Worm (Caenorhabditis elegans) whole organism, mixed stage, embryonic: Measurements from ENCODE around the gene fbxa-4.

Experiments
- bed-3 ChIP-seq: fragments of 200-800 bp; sonication (Bioruptor generic); optimal IDR thresholded peaks from 3 replicates; lab custom pipeline; 2018; ENCODE audit warnings: mild to moderate bottlenecking, missing genetic modification characterization, moderate library complexity, missing compliant biosample characterization
- blmp-1 ChIP-seq: fragments of 150-350 bp; optimal IDR thresholded peaks from 2 replicates; lab custom pipeline; 2014; ENCODE audit warnings: missing biosample characterization, missing genetic modification characterization
- ceh-39 ChIP-seq: fragments of 150-350 bp; optimal IDR thresholded peaks from 2 replicates; lab custom pipeline; 2014; ENCODE audit warnings: missing biosample characterization, missing genetic modification characterization
- ceh-43 ChIP-seq: fragments of 200-800 bp; sonication (Bioruptor generic); optimal IDR thresholded peaks from 2 replicates; lab custom pipeline; 2018; ENCODE audit warnings: mild to moderate bottlenecking, missing genetic modification characterization, moderate library complexity, missing compliant biosample characterization
- ceh-83 ChIP-seq: fragments of 200-800 bp; sonication (Bioruptor generic); optimal IDR thresholded peaks from 2 replicates; lab custom pipeline; 2018; ENCODE audit warnings: mild to moderate bottlenecking, missing genetic modification characterization, missing compliant biosample characterization
- ces-1 ChIP-seq: fragments of 150-350 bp; optimal IDR thresholded peaks from 2 replicates; lab custom pipeline; 2014; ENCODE audit warnings: missing biosample characterization, missing genetic modification reagents, missing genetic modification characterization
- drap-1 ChIP-seq: fragments of 200-800 bp; sonication (Bioruptor generic); optimal IDR thresholded peaks from 3 replicates; lab custom pipeline; 2018; ENCODE audit warnings: mild to moderate bottlenecking, missing genetic modification characterization, missing compliant biosample characterization
- elt-1 ChIP-seq: sonication (generic microtip); optimal IDR thresholded peaks from 2 replicates; lab custom pipeline; 2017; ENCODE audit warnings: missing genetic modification characterization, mild to moderate bottlenecking, missing compliant biosample characterization, antibody characterized with exemption, moderate library complexity, borderline replicate concordance; ENCODE audit not compliant: insufficient read depth
- elt-3 ChIP-seq: fragments of 150-350 bp; optimal IDR thresholded peaks from 2 replicates; lab custom pipeline; 2014; ENCODE audit warnings: missing biosample characterization, missing genetic modification characterization
- flh-1 ChIP-seq: fragments of 200-800 bp; sonication (Bioruptor generic); optimal IDR thresholded peaks from 2 replicates; lab custom pipeline; 2018; ENCODE audit warnings: mild to moderate bottlenecking, missing genetic modification characterization, moderate library complexity, missing compliant biosample characterization
- ham-2 ChIP-seq: fragments of 200-800 bp; sonication (Bioruptor generic); optimal IDR thresholded peaks from 2 replicates; lab custom pipeline; 2018; ENCODE audit warnings: mild to moderate bottlenecking, missing genetic modification characterization, missing compliant biosample characterization
- lin-32 ChIP-seq: fragments of 200-800 bp; sonication (Bioruptor generic); optimal IDR thresholded peaks from 2 replicates; lab custom pipeline; 2018; ENCODE audit warnings: mild to moderate bottlenecking, missing genetic modification characterization, missing compliant biosample characterization
- lsy-2 ChIP-seq: fragments of 150-350 bp; optimal IDR thresholded peaks from 2 replicates; lab custom pipeline; 2014; ENCODE audit warnings: missing biosample characterization, missing genetic modification characterization
- mab-5 ChIP-seq: fragments of 150-350 bp; optimal IDR thresholded peaks from 2 replicates; lab custom pipeline; 2014; ENCODE audit warnings: missing biosample characterization, missing genetic modification characterization
- mep-1 ChIP-seq: fragments of 150-350 bp; optimal IDR thresholded peaks from 2 replicates; lab custom pipeline; 2017; ENCODE audit warnings: missing biosample characterization, missing genetic modification reagents, missing genetic modification characterization, inconsistent platforms
- mls-2 ChIP-seq: sonication (generic microtip); optimal IDR thresholded peaks from 2 replicates; lab custom pipeline; 2016; ENCODE audit warnings: mild to moderate bottlenecking, missing genetic modification characterization, moderate library complexity, missing compliant biosample characterization
- nhr-12 ChIP-seq: fragments of 150-350 bp; optimal IDR thresholded peaks from 2 replicates; lab custom pipeline; 2014; ENCODE audit warnings: missing biosample characterization, missing genetic modification characterization
- nhr-2 ChIP-seq: fragments of 150-350 bp; optimal IDR thresholded peaks from 2 replicates; lab custom pipeline; 2014; ENCODE audit warnings: missing biosample characterization, missing genetic modification characterization
- nhr-237 ChIP-seq: fragments of 150-350 bp; optimal IDR thresholded peaks from 2 replicates; lab custom pipeline; 2014; ENCODE audit warnings: missing biosample characterization, missing genetic modification characterization
- nhr-28 ChIP-seq: fragments of 150-350 bp; optimal IDR thresholded peaks from 2 replicates; lab custom pipeline; 2014; ENCODE audit warnings: missing biosample characterization, missing genetic modification characterization
- nhr-76 ChIP-seq: sonication (generic microtip); optimal IDR thresholded peaks from 2 replicates; lab custom pipeline; 2017; ENCODE audit warnings: missing biosample characterization, missing genetic modification characterization
- pha-4 ChIP-seq: fragments of 150-350 bp; optimal IDR thresholded peaks from 2 replicates; lab custom pipeline; 2018; ENCODE audit warnings: missing biosample characterization, missing genetic modification reagents, missing genetic modification characterization
- sem-2 ChIP-seq: fragments of 200-800 bp; sonication (Bioruptor generic); optimal IDR thresholded peaks from 2 replicates; lab custom pipeline; 2018; ENCODE audit warnings: mild to moderate bottlenecking, missing genetic modification characterization, missing compliant biosample characterization
- sptf-1 ChIP-seq: sonication (generic microtip); optimal IDR thresholded peaks from 2 replicates; lab custom pipeline; 2017; ENCODE audit warnings: mild to moderate bottlenecking, missing genetic modification characterization, moderate library complexity, missing compliant biosample characterization
- tbx-8 ChIP-seq: fragments of 200-800 bp; sonication (Bioruptor generic); optimal IDR thresholded peaks from 2 replicates; lab custom pipeline; 2018; ENCODE audit warnings: mild to moderate bottlenecking, missing genetic modification characterization, moderate library complexity, missing compliant biosample characterization
- unc-120 ChIP-seq: sonication (generic microtip); optimal IDR thresholded peaks from 2 replicates; lab custom pipeline; 2017; ENCODE audit warnings: missing genetic modification characterization, missing compliant biosample characterization; ENCODE audit not compliant: poor library complexity, severe bottlenecking
- unc-62 ChIP-seq: fragments of 150-350 bp; optimal IDR thresholded peaks from 2 replicates; lab custom pipeline; 2014; ENCODE audit warnings: missing biosample characterization, missing genetic modification reagents, missing genetic modification characterization
- zip-8 ChIP-seq: fragments of 150-350 bp; optimal IDR thresholded peaks from 2 replicates; lab custom pipeline; 2014; ENCODE audit warnings: missing biosample characterization, missing genetic modification characterization
- ztf-11 ChIP-seq: fragments of 150-350 bp; optimal IDR thresholded peaks from 2 replicates; lab custom pipeline; 2014; ENCODE audit warnings: missing biosample characterization, missing genetic modification characterization

The fbxa-4 gene

DNA sequence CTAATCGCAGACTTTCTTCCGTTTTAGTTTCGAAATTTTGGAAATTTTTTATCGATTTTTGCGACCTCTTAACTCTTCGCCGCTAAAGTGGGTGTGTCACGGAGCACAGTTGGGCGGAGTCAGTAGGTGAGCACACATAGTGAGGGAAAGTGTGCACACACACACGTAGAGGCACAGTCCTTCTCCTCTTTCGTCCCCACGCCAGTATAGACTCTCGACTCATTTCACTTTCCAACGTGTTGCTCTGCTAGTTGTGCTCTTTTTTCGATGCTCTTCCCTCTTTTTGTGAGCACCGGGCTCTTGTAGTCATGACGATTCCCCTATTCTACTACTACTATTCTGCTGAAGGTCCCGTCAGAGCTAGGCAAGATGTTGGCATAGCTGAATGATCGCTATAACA is 37.2 kb upstream of the fbxa-4 start:
- no peak for TF ChIP-seq elt-3
- no peak for TF ChIP-seq flh-1
- no peak for TF ChIP-seq sptf-1 (tag; lab: Kevin White, UChicago)
- no peak for TF ChIP-seq lin-32 (GFP tag; lab: Kevin White, UChicago)
- no peak for TF ChIP-seq mls-2 (tag; lab: Kevin White, UChicago)
- TF ChIP-seq blmp-1 = no peak
- no peak for TF ChIP-seq unc-120 (tag; lab: Kevin White, UChicago)
- no peak for TF ChIP-seq nhr-12
- peak; percentile 27 for TF ChIP-seq pha-4 (tag; lab: Kevin White, UChicago)
- peak; percentile 23 for TF ChIP-seq ceh-83 (GFP tag; lab: Kevin White, UChicago)
- TF ChIP-seq sem-2 = no peak
- no peak for TF ChIP-seq mab-5 (tag; lab: Kevin White, UChicago)

DNA sequence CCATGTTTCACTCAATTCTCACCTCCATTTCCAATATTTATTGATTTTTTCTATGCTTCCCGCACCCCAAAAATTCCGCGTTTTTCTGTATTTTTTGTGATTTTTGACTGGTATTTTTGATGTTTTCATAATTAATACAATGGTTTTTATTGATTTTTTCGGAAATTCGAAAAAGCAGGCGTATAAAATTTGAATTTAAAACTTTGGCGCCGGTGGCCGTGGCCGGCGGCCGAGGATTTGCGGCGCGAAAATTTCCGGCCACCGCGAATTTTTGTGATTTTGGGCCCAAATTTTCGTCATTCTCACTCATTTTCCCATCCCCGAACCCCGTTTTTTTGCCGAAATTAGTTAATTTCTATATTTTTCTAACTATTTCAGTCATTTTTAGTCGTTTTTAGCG is 35.7 kb upstream of the fbxa-4 start:
- TF ChIP-seq mls-2 (tag; lab: Kevin White, UChicago) = peak; percentile 4
- TF ChIP-seq lsy-2 (tag; lab: Kevin White, UChicago) = peak; percentile 1
- no peak for TF ChIP-seq sem-2
- TF ChIP-seq mep-1 (tag; lab: Kevin White, UChicago) = peak; percentile 42

DNA sequence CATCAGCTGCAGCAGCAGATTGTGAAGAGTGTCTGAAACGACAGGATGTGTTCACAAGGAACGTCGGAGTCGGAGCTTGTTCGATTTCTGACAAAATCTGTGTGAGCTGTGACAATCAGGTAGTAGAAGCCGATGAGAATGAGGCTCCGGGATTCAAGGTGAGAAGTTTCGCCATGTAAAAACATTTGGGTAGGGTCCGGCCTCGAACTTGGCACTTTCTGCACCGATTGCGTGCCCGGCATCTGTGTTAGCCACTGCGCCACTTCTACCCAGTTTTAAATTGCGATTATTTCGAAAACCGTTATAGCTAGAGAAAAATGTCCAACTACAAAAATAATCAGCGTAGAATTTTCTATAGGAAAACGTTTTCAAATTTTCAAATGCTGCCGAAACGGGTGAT is 31.4 kb upstream of the fbxa-4 start:
- TF ChIP-seq ztf-11 (tag; lab: Kevin White, UChicago) = no peak
- TF ChIP-seq ham-2 (GFP tag; lab: Kevin White, UChicago) = no peak
- no peak for TF ChIP-seq nhr-237 (tag; lab: Kevin White, UChicago)
- no peak for TF ChIP-seq nhr-76 (tag; lab: Kevin White, UChicago)
- no peak for TF ChIP-seq ces-1 (GFP tag; lab: Kevin White, UChicago)
- no peak for TF ChIP-seq elt-1
- TF ChIP-seq pha-4 (tag; lab: Kevin White, UChicago) = no peak
- no peak for TF ChIP-seq sptf-1 (tag; lab: Kevin White, UChicago)
- no peak for TF ChIP-seq tbx-8 (GFP tag; lab: Kevin White, UChicago)
- no peak for TF ChIP-seq nhr-2
- TF ChIP-seq flh-1 = no peak
- TF ChIP-seq ceh-83 (GFP tag; lab: Kevin White, UChicago) = no peak

DNA sequence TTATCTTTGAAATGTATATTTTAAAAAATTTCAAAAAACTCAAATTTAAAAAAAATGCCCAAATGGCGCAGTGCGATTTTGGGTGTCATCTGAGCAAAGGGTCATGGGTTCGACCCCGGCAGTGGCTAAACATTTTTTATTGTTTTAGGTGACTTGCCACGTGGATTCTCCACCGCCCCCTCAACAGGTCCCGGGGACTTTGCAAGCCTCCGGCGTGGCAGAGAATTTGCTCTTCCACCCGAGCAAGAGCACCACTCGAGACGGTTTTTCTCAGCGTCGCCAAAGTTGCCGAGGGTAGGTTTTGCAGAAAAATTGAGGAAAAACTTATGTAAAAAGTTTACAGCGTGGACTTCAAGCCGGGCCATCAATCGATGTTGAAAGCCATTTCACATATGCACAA is 29.8 kb upstream of the fbxa-4 start:
- TF ChIP-seq ceh-83 (GFP tag; lab: Kevin White, UChicago) = peak; percentile 31
- TF ChIP-seq drap-1 (GFP tag; lab: Kevin White, UChicago) = no peak
- TF ChIP-seq lin-32 (GFP tag; lab: Kevin White, UChicago) = no peak
- no peak for TF ChIP-seq blmp-1
- TF ChIP-seq, all 35 proteins: peak for 1

DNA sequence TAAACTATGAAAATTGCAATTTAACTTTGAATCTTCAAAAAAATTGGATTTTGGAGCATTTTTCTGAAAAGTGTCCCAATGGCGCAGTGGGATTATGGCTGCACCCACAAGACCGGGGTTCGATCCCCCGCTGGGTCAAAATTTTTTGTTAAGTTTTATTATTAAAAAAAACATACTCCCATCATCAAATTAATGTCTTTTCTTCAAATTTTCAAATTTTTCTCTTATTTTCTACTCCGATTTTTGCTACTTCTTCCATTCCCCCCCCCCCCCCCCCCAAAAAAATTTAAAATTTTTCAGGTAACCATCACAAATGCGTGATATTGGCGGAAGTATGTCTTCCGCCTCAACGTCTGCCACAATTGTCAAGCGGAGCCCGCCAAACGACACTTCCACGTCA is 27.6 kb upstream of the fbxa-4 start, which contains the start of gene vab-19:
TSS of gene vab-19 (plus strand) at position 301 of the 400 bp plus-strand sequence.
- no peak for TF ChIP-seq elt-3
- TF ChIP-seq lsy-2 (tag; lab: Kevin White, UChicago) = no peak
- no peak for TF ChIP-seq ces-1 (GFP tag; lab: Kevin White, UChicago)
- no peak for TF ChIP-seq ceh-39 (tag; lab: Kevin White, UChicago)
- no peak for TF ChIP-seq unc-62 (GFP tag; lab: Kevin White, UChicago)
- no peak for TF ChIP-seq zip-8
- TF ChIP-seq pha-4 (tag; lab: Kevin White, UChicago) = no peak
- no peak for TF ChIP-seq ztf-11 (tag; lab: Kevin White, UChicago)
- TF ChIP-seq bed-3 = no peak
- TF ChIP-seq mls-2 (tag; lab: Kevin White, UChicago) = no peak
- TF ChIP-seq mab-5 (tag; lab: Kevin White, UChicago) = no peak
- TF ChIP-seq lin-32 (GFP tag; lab: Kevin White, UChicago) = no peak
- no peak for TF ChIP-seq sptf-1 (tag; lab: Kevin White, UChicago)
- TF ChIP-seq, all 35 proteins: peak for 0

DNA sequence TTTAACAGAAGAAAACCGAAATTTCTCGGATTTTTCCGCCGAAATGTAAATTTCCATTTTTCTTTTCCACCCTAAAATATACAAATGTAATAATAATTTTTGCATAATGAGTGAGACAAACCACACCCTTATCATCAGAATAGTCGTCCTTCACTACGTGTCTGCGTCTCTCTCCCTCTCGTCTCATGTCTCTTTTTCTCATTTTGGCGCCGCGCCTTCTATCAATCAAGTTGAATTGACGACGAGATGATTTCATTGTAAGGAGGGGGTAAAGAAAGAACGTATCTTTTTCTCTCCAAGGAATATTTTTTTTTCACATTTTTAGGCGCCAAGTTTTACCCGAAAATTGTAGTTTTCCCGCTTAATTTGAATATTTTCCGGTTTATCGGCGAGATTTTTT is 26.9 kb upstream of the fbxa-4 start:
- no peak for TF ChIP-seq nhr-28 (tag; lab: Kevin White, UChicago)
- no peak for TF ChIP-seq ceh-43 (GFP tag; lab: Kevin White, UChicago)
- TF ChIP-seq ztf-11 (tag; lab: Kevin White, UChicago) = no peak
- no peak for TF ChIP-seq unc-62 (GFP tag; lab: Kevin White, UChicago)
- no peak for TF ChIP-seq ceh-83 (GFP tag; lab: Kevin White, UChicago)
